Fruit fly (Drosophila melanogaster) whole organism, embryonic: ENCODE results near the gene CG15772.

Experiments used
- CG10321 ChIP-seq: fragments of 200-800 bp; sonication (Bioruptor generic); IDR thresholded peaks from 2 replicates; pipeline ENCODE4 v1.3.6; 2022; ENCODE audit warnings: missing biosample characterization, missing genetic modification characterization
- CG10431 ChIP-seq: fragments of 200-800 bp; sonication (Bioruptor generic); optimal IDR thresholded peaks from 3 replicates; lab custom pipeline; 2018; ENCODE audit warnings: missing biosample characterization, mild to moderate bottlenecking, missing genetic modification characterization
- CG11085 ChIP-seq: fragments of 200-800 bp; sonication (Bioruptor generic); IDR thresholded peaks from 2 replicates; pipeline ENCODE4 v1.3.6; 2022; ENCODE audit warnings: missing biosample characterization, missing genetic modification characterization
- CG11247 ChIP-seq: fragments of 200-800 bp; sonication (Bioruptor generic); IDR thresholded peaks from 2 replicates; pipeline ENCODE4 v1.3.6; 2022; ENCODE audit warnings: missing biosample characterization, missing genetic modification characterization
- CG11398 ChIP-seq: fragments of 200-800 bp; sonication (Bioruptor generic); optimal IDR thresholded peaks from 2 replicates; lab custom pipeline; 2016; ENCODE audit warnings: missing biosample characterization, missing genetic modification characterization
- CG11504 ChIP-seq: fragments of 200-800 bp; sonication (Bioruptor generic); optimal IDR thresholded peaks from 3 replicates; lab custom pipeline; 2019; ENCODE audit warnings: missing biosample characterization, mild to moderate bottlenecking, missing genetic modification characterization, moderate library complexity
- CG11696 ChIP-seq: fragments of 200-800 bp; sonication (Bioruptor generic); IDR thresholded peaks from 2 replicates; pipeline ENCODE4 v1.3.6; 2022; ENCODE audit warnings: missing biosample characterization, missing genetic modification characterization
- CG12104 ChIP-seq: fragments of 200-800 bp; sonication (Bioruptor generic); optimal IDR thresholded peaks from 3 replicates; lab custom pipeline; 2016; ENCODE audit warnings: missing biosample characterization, missing genetic modification characterization
- CG12391 ChIP-seq: fragments of 200-800 bp; sonication (Bioruptor generic); optimal IDR thresholded peaks from 3 replicates; lab custom pipeline; 2018; ENCODE audit warnings: missing biosample characterization, mild to moderate bottlenecking, missing genetic modification characterization, moderate library complexity
- CG13775 ChIP-seq: fragments of 200-800 bp; sonication (Bioruptor generic); optimal IDR thresholded peaks from 3 replicates; lab custom pipeline; 2017; ENCODE audit warnings: missing biosample characterization, mild to moderate bottlenecking, missing genetic modification characterization
- CG14014 ChIP-seq: fragments of 200-800 bp; sonication (Bioruptor generic); IDR thresholded peaks from 2 replicates; pipeline ENCODE4 v1.3.6; 2022; ENCODE audit warnings: missing biosample characterization, missing genetic modification characterization
- CG15514 ChIP-seq: fragments of 200-800 bp; sonication (Bioruptor generic); optimal IDR thresholded peaks from 3 replicates; lab custom pipeline; 2017; ENCODE audit warnings: missing biosample characterization, missing genetic modification characterization, mild to moderate bottlenecking, moderate library complexity, missing genetic modification reagents
- CG17385 ChIP-seq: fragments of 200-800 bp; sonication (Bioruptor generic); optimal IDR thresholded peaks from 3 replicates; lab custom pipeline; 2018; ENCODE audit warnings: missing biosample characterization, mild to moderate bottlenecking, missing genetic modification characterization
- CG17912 ChIP-seq: fragments of 200-800 bp; sonication (Bioruptor generic); optimal IDR thresholded peaks from 2 replicates; lab custom pipeline; 2018; ENCODE audit warnings: missing biosample characterization, mild to moderate bottlenecking, missing genetic modification characterization
- CG31365 ChIP-seq: fragments of 200-800 bp; sonication (Bioruptor generic); optimal IDR thresholded peaks from 2 replicates; lab custom pipeline; 2018; ENCODE audit warnings: missing biosample characterization, mild to moderate bottlenecking, missing genetic modification characterization
- CG32532 ChIP-seq: fragments of 200-800 bp; sonication (Bioruptor generic); IDR thresholded peaks from 2 replicates; pipeline ENCODE4 v1.3.6; 2022; ENCODE audit warnings: missing biosample characterization, missing genetic modification characterization
- CG32767 ChIP-seq: fragments of 200-800 bp; sonication (Bioruptor generic); IDR thresholded peaks from 2 replicates; pipeline ENCODE4 v1.3.6; 2022; ENCODE audit warnings: missing biosample characterization, missing genetic modification characterization
- CG33213 ChIP-seq: fragments of 200-800 bp; sonication (Bioruptor generic); optimal IDR thresholded peaks from 3 replicates; lab custom pipeline; 2016; ENCODE audit warnings: missing biosample characterization, missing genetic modification characterization
- CG43689 ChIP-seq: fragments of 200-800 bp; sonication (Bioruptor generic); IDR thresholded peaks from 2 replicates; pipeline ENCODE4 v1.3.6; 2022; ENCODE audit warnings: missing biosample characterization, missing genetic modification characterization
- CG4424 ChIP-seq: fragments of 200-800 bp; sonication (Bioruptor generic); optimal IDR thresholded peaks from 3 replicates; lab custom pipeline; 2016; ENCODE audit warnings: missing biosample characterization, missing genetic modification characterization
- CG6791 ChIP-seq: fragments of 200-800 bp; sonication (Bioruptor generic); IDR thresholded peaks from 3 replicates; pipeline ENCODE4 v1.3.6; 2022; ENCODE audit warnings: missing biosample characterization, missing genetic modification characterization; ENCODE audit not compliant: partially characterized antibody
- CG7786 ChIP-seq: fragments of 200-800 bp; sonication (Bioruptor generic); optimal IDR thresholded peaks from 2 replicates; lab custom pipeline; 2016; ENCODE audit warnings: missing biosample characterization, missing genetic modification characterization
- CG9797 ChIP-seq: fragments of 200-800 bp; sonication (Bioruptor generic); optimal IDR thresholded peaks from 3 replicates; lab custom pipeline; 2018; ENCODE audit warnings: missing biosample characterization, mild to moderate bottlenecking, missing genetic modification characterization
- D ChIP-seq, 2 experiments: fragments of 200-800 bp in 1 of 2; fragments of >200 bp in 1 of 2; sonication (Bioruptor generic) in 1 of 2; optimal IDR thresholded peaks; 2 replicates in 1 of 2; 3 replicates in 1 of 2; lab custom pipeline; 2017; ENCODE audit warnings: mild to moderate bottlenecking in 1 of 2, missing biosample characterization in 1 of 2, missing genetic modification characterization in 1 of 2, missing genetic modification reagents in 1 of 2
- Dip2 ChIP-seq: fragments of 200-800 bp; sonication (Bioruptor generic); IDR thresholded peaks from 2 replicates; pipeline ENCODE4 v1.3.6; 2022; ENCODE audit warnings: missing biosample characterization, missing genetic modification characterization
- Ets97D ChIP-seq: fragments of 200-800 bp; sonication (Bioruptor generic); optimal IDR thresholded peaks from 3 replicates; lab custom pipeline; 2016; ENCODE audit warnings: missing biosample characterization, missing genetic modification characterization
- Hr78 ChIP-seq, 2 experiments: fragments of 200-800 bp in 1 of 2; fragments of >200 bp in 1 of 2; sonication (Bioruptor generic) in 1 of 2; optimal IDR thresholded peaks; 2 replicates each; lab custom pipeline; 2017 to 2019; ENCODE audit warnings: missing biosample characterization in 2 of 2, missing genetic modification characterization in 2 of 2, mild to moderate bottlenecking in 1 of 2, moderate library complexity in 1 of 2
- Lpt ChIP-seq: fragments of >200 bp; optimal IDR thresholded peaks from 2 replicates; lab custom pipeline; 2018; ENCODE audit warnings: missing biosample characterization, missing genetic modification characterization
- Mes4 ChIP-seq: fragments of 200-800 bp; sonication (Bioruptor generic); optimal IDR thresholded peaks from 2 replicates; lab custom pipeline; 2016; ENCODE audit warnings: missing biosample characterization, missing genetic modification characterization
- Oli ChIP-seq: fragments of 200-800 bp; sonication (Bioruptor generic); optimal IDR thresholded peaks from 2 replicates; lab custom pipeline; 2018; ENCODE audit warnings: missing biosample characterization, mild to moderate bottlenecking, missing genetic modification characterization, moderate library complexity
- Trl ChIP-seq, 3 experiments: fragments of >200 bp in 2 of 3; fragments of 200-800 bp in 1 of 3; sonication (Bioruptor generic) in 1 of 3; optimal IDR thresholded peaks; 2 replicates in 1 of 3; 3 replicates in 2 of 3; lab custom pipeline; 2016 to 2017; ENCODE audit warnings: missing biosample characterization in 1 of 3, missing genetic modification characterization in 1 of 3
- ac ChIP-seq: fragments of 200-800 bp; sonication (Bioruptor generic); optimal IDR thresholded peaks from 3 replicates; lab custom pipeline; 2017; ENCODE audit warnings: missing biosample characterization, mild to moderate bottlenecking, missing genetic modification characterization
- inv ChIP-seq: fragments of 200-800 bp; sonication (Bioruptor generic); IDR thresholded peaks from 2 replicates; pipeline ENCODE4 v1.3.6; 2022; ENCODE audit warnings: missing biosample characterization, missing genetic modification characterization; ENCODE audit not compliant: partially characterized antibody
- kni ChIP-seq: fragments of 200-800 bp; sonication (Bioruptor generic); optimal IDR thresholded peaks from 3 replicates; lab custom pipeline; 2017; ENCODE audit warnings: mild to moderate bottlenecking, missing biosample characterization, missing genetic modification reagents, missing genetic modification characterization
- mam ChIP-seq: fragments of 200-800 bp; sonication (Bioruptor generic); optimal IDR thresholded peaks from 3 replicates; lab custom pipeline; 2016; ENCODE audit warnings: missing biosample characterization, missing genetic modification characterization
- pho ChIP-seq: fragments of 200-800 bp; sonication (Bioruptor generic); optimal IDR thresholded peaks from 2 replicates; lab custom pipeline; 2016; ENCODE audit warnings: missing biosample characterization, missing genetic modification characterization
- run ChIP-seq: fragments of 200-800 bp; sonication (Bioruptor generic); optimal IDR thresholded peaks from 3 replicates; lab custom pipeline; 2018; ENCODE audit warnings: missing biosample characterization, mild to moderate bottlenecking, missing genetic modification characterization
- sd ChIP-seq: fragments of 200-800 bp; sonication (Bioruptor generic); optimal IDR thresholded peaks from 3 replicates; lab custom pipeline; 2018; ENCODE audit warnings: missing biosample characterization, mild to moderate bottlenecking, missing genetic modification characterization, moderate library complexity
- sens ChIP-seq: fragments of 200-800 bp; sonication (Bioruptor generic); peaks from one replicate; lab custom pipeline; 2016; ENCODE audit warnings: missing biosample characterization, missing genetic modification characterization
- sim ChIP-seq: fragments of 200-800 bp; sonication (Bioruptor generic); IDR thresholded peaks from 2 replicates; pipeline ENCODE4 v1.3.6; 2022; ENCODE audit warnings: missing biosample characterization, missing genetic modification characterization
- sima ChIP-seq: fragments of 200-800 bp; sonication (Bioruptor generic); optimal IDR thresholded peaks from 2 replicates; lab custom pipeline; 2016; ENCODE audit warnings: missing biosample characterization, missing genetic modification characterization
- sqz ChIP-seq: fragments of 200-800 bp; sonication (Bioruptor generic); optimal IDR thresholded peaks from 3 replicates; lab custom pipeline; 2018; ENCODE audit warnings: missing biosample characterization, mild to moderate bottlenecking, missing genetic modification characterization
- tgo ChIP-seq: fragments of 200-800 bp; sonication (Bioruptor generic); IDR thresholded peaks from 3 replicates; pipeline ENCODE4 v1.3.6; 2022; ENCODE audit warnings: missing biosample characterization, missing genetic modification characterization
- tio ChIP-seq: fragments of 200-800 bp; sonication (Bioruptor generic); optimal IDR thresholded peaks from 2 replicates; lab custom pipeline; 2017; ENCODE audit warnings: missing biosample characterization, missing genetic modification characterization, inconsistent platforms
- twi ChIP-seq: fragments of 200-800 bp; optimal IDR thresholded peaks from 2 replicates; lab custom pipeline; 2019; ENCODE audit warnings: missing biosample characterization, mild to moderate bottlenecking, missing genetic modification characterization, moderate library complexity
- tx ChIP-seq: fragments of 200-800 bp; sonication (Bioruptor generic); optimal IDR thresholded peaks from 2 replicates; lab custom pipeline; 2016; ENCODE audit warnings: missing biosample characterization, missing genetic modification characterization
- unpg ChIP-seq: fragments of 200-800 bp; sonication (Bioruptor generic); optimal IDR thresholded peaks from 3 replicates; lab custom pipeline; 2018; ENCODE audit warnings: missing biosample characterization, mild to moderate bottlenecking, missing genetic modification characterization, moderate library complexity

CG15772 gene

dm6 chrX:5746864-5747861 lies 4.9 kb upstream of the CG15772 start, which contains the start of the genes IntS6 and Rtel1 (continued):
- TF ChIP-seq ac (GFP tag; lab: Kevin White, UChicago) = peak; percentile 18
- TF ChIP-seq sqz = peak; percentile 60
- TF ChIP-seq Dip2 (GFP tag; lab: Robert Waterston, UW) = no peak
- TF ChIP-seq CG31365 (tag; lab: Kevin White, UChicago) = peak; percentile 71
- peak; percentile 83 for TF ChIP-seq twi
- TF ChIP-seq mam (GFP tag; lab: Kevin White, UChicago) = peak; percentile 96
- TF ChIP-seq Ets97D (GFP tag; lab: Kevin White, UChicago) = peak; percentile 73
- TF ChIP-seq tx (GFP tag; lab: Kevin White, UChicago) = peak; percentile 91
- no peak for TF ChIP-seq Lpt
- peak; percentile 79 for TF ChIP-seq CG33213
- TF ChIP-seq CG4424 (GFP tag; lab: Kevin White, UChicago) = peak; percentile 90
- peak; percentile 56; the same call in 1 of the 2 replicates for TF ChIP-seq CG43689 (GFP tag; lab: Robert Waterston, UW)
- TF ChIP-seq CG17912 (GFP tag; lab: Kevin White, UChicago) = peak; percentile 81
- peak; percentile 84 for TF ChIP-seq CG9797
- TF ChIP-seq sd (tag; lab: Kevin White, UChicago) = peak; percentile 61
- TF ChIP-seq CG12391 (tag; lab: Kevin White, UChicago) = peak; percentile 88
- TF ChIP-seq CG10321 = peak; percentile 96
- peak; percentile 90 for TF ChIP-seq CG11504 (tag; lab: Kevin White, UChicago)
- peak; percentile 89 for TF ChIP-seq pho (GFP tag; lab: Kevin White, UChicago)
- peak; percentile 12 for TF ChIP-seq D (optimal IDR thresholded peaks at IDR 0.05; lab: Kevin White, UChicago)
- TF ChIP-seq D (GFP tag; optimal IDR thresholded peaks at IDR 0.05; lab: Kevin White, UChicago) = peak; percentile 79
- TF ChIP-seq run (tag; lab: Kevin White, UChicago) = peak; percentile 69
- TF ChIP-seq kni (GFP tag; lab: Kevin White, UChicago) = peak; percentile 76
- peak; percentile 76 for TF ChIP-seq CG15514 (GFP tag; lab: Kevin White, UChicago)
- TF ChIP-seq tio (GFP tag; lab: Kevin White, UChicago) = peak; percentile 89
- peak; percentile 86 for TF ChIP-seq CG11398 (GFP tag; lab: Kevin White, UChicago)
- TF ChIP-seq CG32532 = peak; percentile 93
- peak; percentile 88 for TF ChIP-seq tgo
- TF ChIP-seq CG32767 (GFP tag; lab: Robert Waterston, UW) = peak; percentile 75
- peak; percentile 93 for TF ChIP-seq unpg
- TF ChIP-seq Hr78 (GFP tag; optimal IDR thresholded peaks at IDR 0.05; lab: Kevin White, UChicago) = peak in 1 of 2 experiments; percentile 59
- peak; percentile 82 for TF ChIP-seq CG11247 (GFP tag; lab: Robert Waterston, UW)
- peak; percentile 37; the same call in 1 of the 2 replicates for TF ChIP-seq CG11696 (GFP tag; lab: Robert Waterston, UW)
- peak; percentile 84 for TF ChIP-seq Mes4 (GFP tag; lab: Kevin White, UChicago)
- TF ChIP-seq CG17385 (GFP tag; lab: Kevin White, UChicago) = peak; percentile 95
- peak; percentile 74 for TF ChIP-seq CG11085 (GFP tag; lab: Robert Waterston, UW)
- TF ChIP-seq CG14014 (GFP tag; lab: Robert Waterston, UW) = peak; percentile 93
- peak; percentile 98 for TF ChIP-seq sens (GFP tag; lab: Kevin White, UChicago)
- TF ChIP-seq CG6791 (GFP tag; lab: Robert Waterston, UW) = peak; percentile 31; the same call in 1 of the 3 replicates
- peak; percentile 89 for TF ChIP-seq Oli
- TF ChIP-seq inv (GFP tag; lab: Robert Waterston, UW) = no peak; the same call in 1 of the 2 replicates
- TF ChIP-seq sim = peak; percentile 49; the same call in 1 of the 2 replicates
- TF ChIP-seq CG12104 = peak; percentile 77
- peak; percentile 52 for TF ChIP-seq CG10431 (GFP tag; lab: Kevin White, UChicago)
- TF ChIP-seq Trl (optimal IDR thresholded peaks at IDR 0.05; lab: Kevin White, UChicago) = peak; percentile 49 to 79
- peak; percentile 92 for TF ChIP-seq Trl (GFP tag; optimal IDR thresholded peaks at IDR 0.05; lab: Kevin White, UChicago)
- TF ChIP-seq CG13775 (GFP tag; lab: Kevin White, UChicago) = peak; percentile 86
- peak; percentile 65 for TF ChIP-seq sima (GFP tag; lab: Kevin White, UChicago)
- peak; percentile 93 for TF ChIP-seq CG7786 (GFP tag; lab: Kevin White, UChicago)
